Worm (Caenorhabditis elegans) whole organism, young adult: ENCODE results near the gene F53G2.1.
"Not testable (repeated sequence)": the region's sequence is repeated elsewhere in the genome, so short reads cannot be mapped to it uniquely, and the experiment has no call there.

ENCODE experiments used
- B0336.3 ChIP-seq: fragments of 200-800 bp; sonication (Bioruptor generic); IDR thresholded peaks from 2 replicates; pipeline ENCODE4 v1.3.6; 2022; ENCODE audit warnings: missing genetic modification characterization, missing compliant biosample characterization
- F23B12.7 ChIP-seq: sonication (generic microtip); optimal IDR thresholded peaks from 2 replicates; lab custom pipeline; 2017; ENCODE audit warnings: missing genetic modification characterization, mild to moderate bottlenecking, missing compliant biosample characterization, antibody characterized with exemption, moderate library complexity; ENCODE audit not compliant: insufficient read depth
- F37B4.10 ChIP-seq: fragments of 200-800 bp; sonication (Bioruptor generic); IDR thresholded peaks from 2 replicates; pipeline ENCODE4 v1.3.6; 2022; ENCODE audit warnings: missing genetic modification characterization, missing compliant biosample characterization
- F57A8.1 ChIP-seq: fragments of 200-800 bp; sonication (Bioruptor generic); optimal IDR thresholded peaks from 2 replicates; lab custom pipeline; 2018; ENCODE audit warnings: mild to moderate bottlenecking, missing genetic modification characterization, moderate library complexity, missing compliant biosample characterization
- K12H6.12 ChIP-seq: fragments of 200-800 bp; sonication (Bioruptor generic); optimal IDR thresholded peaks from 2 replicates; lab custom pipeline; 2018; ENCODE audit warnings: mild to moderate bottlenecking, missing genetic modification characterization, missing compliant biosample characterization
- Y53F4B.3 ChIP-seq: fragments of 200-800 bp; sonication (Bioruptor generic); IDR thresholded peaks from 2 replicates; pipeline ENCODE4 v1.3.6; 2022; ENCODE audit warnings: missing genetic modification reagents, missing genetic modification characterization, missing compliant biosample characterization
- Y53G8AR.9 ChIP-seq: fragments of 200-800 bp; sonication (Bioruptor generic); conservative IDR thresholded peaks from 2 replicates; pipeline ENCODE4 v1.3.6; 2022; ENCODE audit warnings: missing genetic modification reagents, missing genetic modification characterization, missing compliant biosample characterization
- Y56A3A.18 ChIP-seq: fragments of 200-800 bp; sonication (Bioruptor generic); IDR thresholded peaks from 2 replicates; pipeline ENCODE4 v1.3.6; 2022; ENCODE audit warnings: missing genetic modification reagents, missing genetic modification characterization, missing compliant biosample characterization
- Y67H2A.10 ChIP-seq: fragments of 200-800 bp; sonication (Bioruptor generic); conservative IDR thresholded peaks from 2 replicates; pipeline ENCODE4 v1.3.6; 2022; ENCODE audit warnings: missing genetic modification reagents, missing genetic modification characterization, missing compliant biosample characterization
- ZK185.1 ChIP-seq: sonication (generic microtip); optimal IDR thresholded peaks from 2 replicates; lab custom pipeline; 2016; ENCODE audit warnings: mild to moderate bottlenecking, missing genetic modification characterization, missing compliant biosample characterization; ENCODE audit not compliant: poor library complexity, severe bottlenecking
- aptf-2 ChIP-seq: fragments of 200-800 bp; sonication (Bioruptor generic); conservative IDR thresholded peaks from 2 replicates; pipeline ENCODE4 v1.3.6; 2022; ENCODE audit warnings: missing genetic modification reagents, missing genetic modification characterization, missing compliant biosample characterization
- attf-6 ChIP-seq: fragments of 200-800 bp; sonication (Bioruptor generic); IDR thresholded peaks from 2 replicates; pipeline ENCODE4 v1.3.6; 2022; ENCODE audit warnings: missing genetic modification reagents, missing genetic modification characterization, missing compliant biosample characterization
- cebp-2 ChIP-seq: fragments of 200-800 bp; sonication (Bioruptor generic); IDR thresholded peaks from 2 replicates; pipeline ENCODE4 v1.3.6; 2022; ENCODE audit warnings: missing genetic modification characterization, missing compliant biosample characterization
- ceh-27 ChIP-seq: fragments of 200-800 bp; sonication (Bioruptor generic); optimal IDR thresholded peaks from 2 replicates; lab custom pipeline; 2018; ENCODE audit warnings: mild to moderate bottlenecking, missing genetic modification characterization, moderate library complexity, missing compliant biosample characterization
- ceh-79 ChIP-seq: sonication (generic microtip); optimal IDR thresholded peaks from 2 replicates; lab custom pipeline; 2017; ENCODE audit warnings: mild to moderate bottlenecking, missing genetic modification characterization, missing compliant biosample characterization
- chd-7 ChIP-seq: sonication (generic microtip); optimal IDR thresholded peaks from 2 replicates; lab custom pipeline; 2016; ENCODE audit warnings: mild to moderate bottlenecking, missing genetic modification characterization, moderate library complexity, missing compliant biosample characterization
- dox-1 ChIP-seq: fragments of 200-800 bp; sonication (Bioruptor generic); IDR thresholded peaks from 2 replicates; pipeline ENCODE4 v1.3.6; 2022; ENCODE audit warnings: missing genetic modification reagents, missing genetic modification characterization, missing compliant biosample characterization
- hlh-26 ChIP-seq: fragments of 200-800 bp; sonication (Bioruptor generic); conservative IDR thresholded peaks from 2 replicates; pipeline ENCODE4 v1.3.6; 2022; ENCODE audit warnings: missing genetic modification reagents, missing genetic modification characterization, missing compliant biosample characterization
- madf-3 ChIP-seq: fragments of 200-800 bp; sonication (Bioruptor generic); IDR thresholded peaks from 2 replicates; pipeline ENCODE4 v1.3.6; 2022; ENCODE audit warnings: missing genetic modification reagents, missing genetic modification characterization, missing compliant biosample characterization
- mes-4 ChIP-seq: sonication (generic microtip); optimal IDR thresholded peaks from 2 replicates; lab custom pipeline; 2016; ENCODE audit warnings: missing genotype, missing genetic modification characterization, missing compliant biosample characterization
- nfya-1 ChIP-seq: sonication (generic microtip); optimal IDR thresholded peaks from 2 replicates; lab custom pipeline; 2017; ENCODE audit warnings: antibody characterized with exemption, missing compliant biosample characterization, missing genetic modification characterization, borderline replicate concordance; ENCODE audit not compliant: insufficient read depth
- nfya-2 ChIP-seq: fragments of 200-800 bp; sonication (Bioruptor generic); IDR thresholded peaks from 2 replicates; pipeline ENCODE4 v1.3.6; 2022; ENCODE audit warnings: missing genetic modification reagents, missing genetic modification characterization, missing compliant biosample characterization
- nhr-80 ChIP-seq: sonication (generic microtip); optimal IDR thresholded peaks from 2 replicates; lab custom pipeline; 2016; ENCODE audit warnings: missing genetic modification characterization, missing compliant biosample characterization
- nhr-90 ChIP-seq: sonication (generic microtip); optimal IDR thresholded peaks from 2 replicates; lab custom pipeline; 2016; ENCODE audit warnings: missing genotype, mild to moderate bottlenecking, missing genetic modification characterization, missing compliant biosample characterization
- pbrm-1 ChIP-seq: fragments of 200-800 bp; sonication (Bioruptor generic); IDR thresholded peaks from 2 replicates; pipeline ENCODE4 v1.3.6; 2022; ENCODE audit warnings: missing genetic modification reagents, missing genetic modification characterization, missing compliant biosample characterization
- rec-8 ChIP-seq, 2 experiments: sonication (generic microtip); optimal IDR thresholded peaks; 2 replicates each; lab custom pipeline; 2016; ENCODE audit warnings: mild to moderate bottlenecking in 2 of 2, missing genetic modification characterization in 2 of 2, missing genetic modification reagents in 2 of 2, missing genotype in 2 of 2, missing biosample characterization in 1 of 2, missing compliant biosample characterization in 1 of 2, moderate library complexity in 1 of 2
- unc-130 ChIP-seq: sonication (generic microtip); optimal IDR thresholded peaks from 2 replicates; lab custom pipeline; 2016; ENCODE audit warnings: missing genetic modification reagents, missing genetic modification characterization, missing compliant biosample characterization
- zim-3 ChIP-seq: sonication (generic microtip); optimal IDR thresholded peaks from 2 replicates; lab custom pipeline; 2017; ENCODE audit warnings: mild to moderate bottlenecking, missing genetic modification characterization, moderate library complexity, missing compliant biosample characterization
- ztf-28 ChIP-seq: fragments of 200-800 bp; sonication (Bioruptor generic); IDR thresholded peaks from 2 replicates; pipeline ENCODE4 v1.3.6; 2022; ENCODE audit warnings: missing genetic modification reagents, missing genetic modification characterization, missing compliant biosample characterization
- ztf-6 ChIP-seq: fragments of 200-800 bp; sonication (Bioruptor generic); IDR thresholded peaks from 2 replicates; pipeline ENCODE4 v1.3.6; 2022; ENCODE audit warnings: missing genetic modification reagents, missing genetic modification characterization, missing compliant biosample characterization

F53G2.1 gene

ce11 chrII:2525652-2526051 is 37.2 kb downstream of the F53G2.1 start:
- TF ChIP-seq K12H6.12 (tag; lab: Kevin White, UChicago) (no peak), F57A8.1 (GFP tag; lab: Kevin White, UChicago) (no peak), ztf-28 (no peak), ceh-79 (tag; lab: Kevin White, UChicago) (no peak), attf-6 (no peak), Y56A3A.18 (GFP tag; lab: Robert Waterston, UW) (no peak), ZK185.1 (no peak), rec-8 (tag; optimal IDR thresholded peaks at IDR 0.05; lab: Kevin White, UChicago) (no peak)

- no peak for TF ChIP-seq ceh-79 (tag; lab: Kevin White, UChicago)
- no peak for TF ChIP-seq K12H6.12 (tag; lab: Kevin White, UChicago)
- no peak for TF ChIP-seq Y53G8AR.9
- TF ChIP-seq ceh-27 (GFP tag; lab: Kevin White, UChicago): no peak
- no peak for TF ChIP-seq madf-3 (GFP tag; lab: Robert Waterston, UW)
- TF ChIP-seq Y53F4B.3 (GFP tag; lab: Robert Waterston, UW): no peak
- TF ChIP-seq attf-6: no peak
- TF ChIP-seq cebp-2 (GFP tag; lab: Robert Waterston, UW): no peak
- no peak for TF ChIP-seq rec-8 (tag; optimal IDR thresholded peaks at IDR 0.05; lab: Kevin White, UChicago)
- no peak for TF ChIP-seq pbrm-1 (GFP tag; lab: Robert Waterston, UW)
- no peak for TF ChIP-seq ztf-6
- TF ChIP-seq F23B12.7 (tag; lab: Kevin White, UChicago): no peak
- no peak for TF ChIP-seq B0336.3 (GFP tag; lab: Robert Waterston, UW)
- TF ChIP-seq hlh-26 (GFP tag; lab: Robert Waterston, UW): no peak
- no peak for TF ChIP-seq chd-7 (tag; lab: Kevin White, UChicago)
- no peak for TF ChIP-seq nfya-2
- no peak for TF ChIP-seq F57A8.1 (GFP tag; lab: Kevin White, UChicago)
Observed at ce11 chrII:2526887-2527286, 38.4 kb downstream of the F53G2.1 start.

ce11 chrII:2530496-2530895 is 42.0 kb downstream of the F53G2.1 start, which contains the start of gene K02F6.6:
Gene K02F6.6, plus strand, starts transcription at chrII:2530796.
- TF ChIP-seq dox-1 (GFP tag; lab: Robert Waterston, UW) (no peak), F23B12.7 (tag; lab: Kevin White, UChicago) (no peak), nfya-1 (tag; lab: Kevin White, UChicago) (no peak), nhr-80 (tag; lab: Kevin White, UChicago) (no peak), F37B4.10 (GFP tag; lab: Robert Waterston, UW) (no peak), nhr-90 (tag; lab: Kevin White, UChicago) (no peak)

- not testable (repeated sequence) for TF ChIP-seq unc-130; aptf-2 (GFP tag; lab: Robert Waterston, UW); Y67H2A.10 (GFP tag; lab: Robert Waterston, UW)
- TF ChIP-seq, all 124 proteins: peak for 0; not testable (repeated sequence) for 124
Observed at ce11 chrII:2534459-2534858, 46.0 kb downstream of the F53G2.1 start, which contains the start of gene K02F6.5. Gene K02F6.5, plus strand, starts transcription at chrII:2534759.

- TF ChIP-seq Y53G8AR.9; mes-4 (tag; lab: Kevin White, UChicago); zim-3 (tag; lab: Kevin White, UChicago): not testable (repeated sequence)
Observed at ce11 chrII:2534952-2535351, 46.5 kb downstream of the F53G2.1 start, which contains the start of gene K02F6.8. Gene K02F6.8, minus strand, starts transcription at chrII:2535052.
